Worm (Caenorhabditis elegans) whole organism, late embryonic: ENCODE measurements around the gene F19B2.5.

ENCODE experiments used
- C08G9.2 ChIP-seq: sonication (generic microtip); optimal IDR thresholded peaks from 2 replicates; lab custom pipeline; 2016; ENCODE audit warnings: mild to moderate bottlenecking, missing genetic modification characterization, moderate library complexity, missing compliant biosample characterization
- F13H6.1 ChIP-seq: sonication (generic microtip); optimal IDR thresholded peaks from 2 replicates; lab custom pipeline; 2016; ENCODE audit warnings: missing genetic modification characterization, missing compliant biosample characterization
- K02D7.2 ChIP-seq: sonication (generic microtip); optimal IDR thresholded peaks from 2 replicates; lab custom pipeline; 2017; ENCODE audit warnings: mild to moderate bottlenecking, missing genetic modification characterization, missing compliant biosample characterization
- K09A11.1 ChIP-seq: sonication (generic microtip); optimal IDR thresholded peaks from 2 replicates; lab custom pipeline; 2017; ENCODE audit warnings: antibody characterized with exemption, mild to moderate bottlenecking, missing genetic modification characterization, missing compliant biosample characterization; ENCODE audit not compliant: insufficient read depth
- Y22D7AL.16 ChIP-seq: sonication (generic microtip); optimal IDR thresholded peaks from 2 replicates; lab custom pipeline; 2016; ENCODE audit warnings: missing genetic modification characterization, missing compliant biosample characterization
- ama-1 ChIP-seq: fragments of 150-350 bp; optimal IDR thresholded peaks from 2 replicates; lab custom pipeline; 2014
- ceh-14 ChIP-seq: sonication (generic microtip); optimal IDR thresholded peaks from 2 replicates; lab custom pipeline; 2016; ENCODE audit warnings: missing genotype, missing genetic modification characterization, missing compliant biosample characterization
- ceh-19 ChIP-seq: fragments of 200-800 bp; sonication (Bioruptor generic); optimal IDR thresholded peaks from 2 replicates; lab custom pipeline; 2018; ENCODE audit warnings: mild to moderate bottlenecking, missing genetic modification characterization, missing compliant biosample characterization
- ceh-22 ChIP-seq: sonication (generic microtip); optimal IDR thresholded peaks from 2 replicates; lab custom pipeline; 2017; ENCODE audit warnings: missing biosample characterization, missing genetic modification characterization
- ceh-30 ChIP-seq: fragments of 150-350 bp; optimal IDR thresholded peaks from 2 replicates; lab custom pipeline; 2014; ENCODE audit warnings: missing biosample characterization, missing genetic modification characterization
- ceh-31 ChIP-seq: sonication (generic microtip); optimal IDR thresholded peaks from 2 replicates; lab custom pipeline; 2016; ENCODE audit warnings: missing genetic modification characterization, missing compliant biosample characterization
- che-1 ChIP-seq: sonication (generic microtip); optimal IDR thresholded peaks from 2 replicates; lab custom pipeline; 2016; ENCODE audit warnings: mild to moderate bottlenecking, missing genetic modification characterization, missing compliant biosample characterization
- dmd-4 ChIP-seq: sonication (generic microtip); optimal IDR thresholded peaks from 2 replicates; lab custom pipeline; 2016; ENCODE audit warnings: borderline replicate concordance, missing genetic modification characterization, missing compliant biosample characterization
- dve-1 ChIP-seq: sonication (generic microtip); optimal IDR thresholded peaks from 2 replicates; lab custom pipeline; 2017; ENCODE audit warnings: antibody characterized with exemption, mild to moderate bottlenecking, missing genetic modification characterization, missing compliant biosample characterization
- elt-4 ChIP-seq: sonication (generic microtip); optimal IDR thresholded peaks from 2 replicates; lab custom pipeline; 2016; ENCODE audit warnings: missing genetic modification characterization, missing compliant biosample characterization
- ets-4 ChIP-seq: sonication (generic microtip); optimal IDR thresholded peaks from 2 replicates; lab custom pipeline; 2016; ENCODE audit warnings: missing genetic modification characterization, missing compliant biosample characterization
- fax-1 ChIP-seq: sonication (generic microtip); optimal IDR thresholded peaks from 2 replicates; lab custom pipeline; 2016; ENCODE audit warnings: missing genotype, missing genetic modification characterization, missing compliant biosample characterization
- fkh-10 ChIP-seq: fragments of 150-350 bp; optimal IDR thresholded peaks from 2 replicates; lab custom pipeline; 2014; ENCODE audit warnings: missing biosample characterization, missing genetic modification reagents, missing genetic modification characterization
- fkh-6 ChIP-seq: sonication (generic microtip); optimal IDR thresholded peaks from 2 replicates; lab custom pipeline; 2016; ENCODE audit warnings: missing genetic modification characterization, missing compliant biosample characterization
- gmeb-2 ChIP-seq: sonication (generic microtip); optimal IDR thresholded peaks from 2 replicates; lab custom pipeline; 2016; ENCODE audit warnings: missing genetic modification characterization, inconsistent platforms, missing compliant biosample characterization
- hlh-15 ChIP-seq: sonication (generic microtip); optimal IDR thresholded peaks from 2 replicates; lab custom pipeline; 2016; ENCODE audit warnings: missing genetic modification characterization, missing compliant biosample characterization
- hlh-30 ChIP-seq: sonication (generic microtip); optimal IDR thresholded peaks from 2 replicates; lab custom pipeline; 2017; ENCODE audit warnings: antibody characterized with exemption, missing genetic modification characterization, missing compliant biosample characterization; ENCODE audit not compliant: insufficient read depth
- hlh-6 ChIP-seq: sonication (generic microtip); optimal IDR thresholded peaks from 2 replicates; lab custom pipeline; 2016; ENCODE audit warnings: missing genotype, missing genetic modification characterization, missing compliant biosample characterization
- lim-6 ChIP-seq: sonication (generic microtip); optimal IDR thresholded peaks from 2 replicates; lab custom pipeline; 2016; ENCODE audit warnings: missing genetic modification characterization, missing compliant biosample characterization
- lin-11 ChIP-seq: fragments of 200-800 bp; sonication (Bioruptor generic); optimal IDR thresholded peaks from 2 replicates; lab custom pipeline; 2018; ENCODE audit warnings: mild to moderate bottlenecking, missing genetic modification characterization, missing compliant biosample characterization
- madf-2 ChIP-seq: sonication (generic microtip); optimal IDR thresholded peaks from 2 replicates; lab custom pipeline; 2017; ENCODE audit warnings: missing genetic modification characterization, missing compliant biosample characterization
- mec-3 ChIP-seq: sonication (generic microtip); optimal IDR thresholded peaks from 2 replicates; lab custom pipeline; 2016; ENCODE audit warnings: borderline replicate concordance, missing genetic modification characterization, missing compliant biosample characterization
- nfya-1 ChIP-seq: sonication (generic microtip); optimal IDR thresholded peaks from 2 replicates; lab custom pipeline; 2017; ENCODE audit warnings: missing genetic modification characterization, mild to moderate bottlenecking, missing compliant biosample characterization, antibody characterized with exemption, moderate library complexity
- nhr-232 ChIP-seq: sonication (generic microtip); optimal IDR thresholded peaks from 2 replicates; lab custom pipeline; 2016; ENCODE audit warnings: missing genetic modification characterization, missing compliant biosample characterization
- odd-2 ChIP-seq: sonication (generic microtip); optimal IDR thresholded peaks from 2 replicates; lab custom pipeline; 2017; ENCODE audit warnings: antibody characterized with exemption, mild to moderate bottlenecking, missing genetic modification characterization, missing compliant biosample characterization
- pax-1 ChIP-seq: fragments of 150-350 bp; optimal IDR thresholded peaks from 2 replicates; lab custom pipeline; 2014; ENCODE audit warnings: missing biosample characterization, missing genetic modification characterization
- pha-2 ChIP-seq: sonication (generic microtip); optimal IDR thresholded peaks from 2 replicates; lab custom pipeline; 2017; ENCODE audit warnings: mild to moderate bottlenecking, missing genetic modification characterization, missing compliant biosample characterization
- pha-4 ChIP-seq: fragments of 150-350 bp; optimal IDR thresholded peaks from 2 replicates; lab custom pipeline; 2018; ENCODE audit warnings: missing biosample characterization, missing genetic modification reagents, missing genetic modification characterization
- pqm-1 ChIP-seq: sonication (generic microtip); optimal IDR thresholded peaks from 2 replicates; lab custom pipeline; 2016; ENCODE audit warnings: missing genetic modification characterization, missing compliant biosample characterization
- pros-1 ChIP-seq: fragments of 150-350 bp; optimal IDR thresholded peaks from 2 replicates; lab custom pipeline; 2014; ENCODE audit warnings: missing biosample characterization, missing genetic modification reagents, missing genetic modification characterization
- rnt-1 ChIP-seq: sonication (generic microtip); optimal IDR thresholded peaks from 2 replicates; lab custom pipeline; 2016; ENCODE audit warnings: missing genetic modification characterization, missing compliant biosample characterization
- sdc-2 ChIP-seq: sonication (generic microtip); optimal IDR thresholded peaks from 2 replicates; lab custom pipeline; 2016; ENCODE audit warnings: missing genotype, missing genetic modification characterization, missing compliant biosample characterization
- sox-2 ChIP-seq: fragments of 200-800 bp; sonication (Bioruptor generic); IDR thresholded peaks from 2 replicates; pipeline ENCODE4 v1.3.6; 2022; ENCODE audit warnings: missing genetic modification reagents, missing genetic modification characterization, missing compliant biosample characterization
- sox-4 ChIP-seq: sonication (generic microtip); optimal IDR thresholded peaks from 2 replicates; lab custom pipeline; 2017; ENCODE audit warnings: mild to moderate bottlenecking, missing genetic modification characterization, inconsistent platforms, missing compliant biosample characterization
- syd-9 ChIP-seq: sonication (generic microtip); optimal IDR thresholded peaks from 2 replicates; lab custom pipeline; 2016; ENCODE audit warnings: mild to moderate bottlenecking, missing genetic modification characterization, moderate library complexity, missing compliant biosample characterization
- tbx-2 ChIP-seq: sonication (generic microtip); optimal IDR thresholded peaks from 2 replicates; lab custom pipeline; 2016; ENCODE audit warnings: missing genetic modification characterization, missing compliant biosample characterization
- tbx-7 ChIP-seq: sonication (generic microtip); optimal IDR thresholded peaks from 2 replicates; lab custom pipeline; 2016; ENCODE audit warnings: missing genotype, missing genetic modification characterization, missing compliant biosample characterization
- unc-3 ChIP-seq, 2 experiments: fragments of 200-800 bp in 1 of 2; sonication (Bioruptor generic) in 1 of 2; sonication (generic microtip) in 1 of 2; conservative IDR thresholded peaks in 1 of 2; optimal IDR thresholded peaks in 1 of 2; 2 replicates each; pipeline versions ENCODE4 v1.3.6 to Lab custom; 2016 to 2022; ENCODE audit warnings: missing compliant biosample characterization in 2 of 2, missing genetic modification characterization in 2 of 2, missing genetic modification reagents in 1 of 2
- unc-42 ChIP-seq: sonication (generic microtip); optimal IDR thresholded peaks from 2 replicates; lab custom pipeline; 2016; ENCODE audit warnings: missing genotype, missing genetic modification characterization, missing compliant biosample characterization
- unc-55 ChIP-seq: sonication (generic microtip); optimal IDR thresholded peaks from 2 replicates; lab custom pipeline; 2017; ENCODE audit warnings: missing biosample characterization, missing genetic modification reagents, missing genetic modification characterization
- unc-86 ChIP-seq: sonication (generic microtip); optimal IDR thresholded peaks from 2 replicates; lab custom pipeline; 2016; ENCODE audit warnings: missing genetic modification characterization, missing compliant biosample characterization

The F19B2.5 gene

DNA sequence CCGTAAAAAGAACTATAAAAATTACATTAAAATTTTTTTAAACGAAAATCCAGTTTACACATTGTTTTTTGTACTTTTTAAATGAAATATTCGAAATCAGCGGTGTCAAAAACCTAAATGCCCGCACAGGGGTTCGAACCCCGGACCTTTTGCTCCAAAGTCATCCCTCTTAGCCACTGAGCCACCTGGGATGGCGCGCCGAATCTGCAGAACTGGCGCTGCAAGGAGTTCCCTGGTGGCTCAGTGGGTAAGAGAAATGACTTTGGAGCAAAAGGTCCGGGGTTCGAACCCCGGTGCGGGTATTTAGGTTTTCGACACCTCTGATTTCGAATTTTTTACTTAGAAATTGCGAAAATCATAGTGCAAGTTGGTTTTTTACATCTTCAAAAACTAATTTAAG is 40.3 kb downstream of the F19B2.5 start:
- TF ChIP-seq ama-1 (lab: Kevin White, UChicago) (no peak), ceh-14 (no peak), C08G9.2 (tag; lab: Kevin White, UChicago) (no peak), nhr-232 (tag; lab: Kevin White, UChicago) (no peak), F13H6.1 (tag; lab: Kevin White, UChicago) (no peak), unc-3 (GFP tag; conservative IDR thresholded peaks at IDR 0.05; lab: Robert Waterston, UW) (no peak), unc-3 (tag; optimal IDR thresholded peaks at IDR 0.05; lab: Kevin White, UChicago) (no peak), sdc-2 (no peak), ets-4 (tag; lab: Kevin White, UChicago) (no peak), pros-1 (tag; lab: Kevin White, UChicago) (no peak), pha-2 (tag; lab: Kevin White, UChicago) (no peak), hlh-30 (tag; lab: Kevin White, UChicago) (no peak), ceh-22 (tag; lab: Kevin White, UChicago) (no peak), fkh-10 (no peak), sox-2 (GFP tag; lab: Robert Waterston, UW) (no peak), dmd-4 (tag; lab: Kevin White, UChicago) (no peak), unc-42 (no peak), ceh-30 (tag; lab: Kevin White, UChicago) (no peak), tbx-2 (tag; lab: Kevin White, UChicago) (no peak), K02D7.2 (no peak), K09A11.1 (tag; lab: Kevin White, UChicago) (no peak)

- TF ChIP-seq ceh-19 (GFP tag; lab: Kevin White, UChicago) (no peak), fkh-10 (no peak), odd-2 (tag; lab: Kevin White, UChicago) (no peak), fax-1 (no peak), hlh-15 (tag; lab: Kevin White, UChicago) (no peak), pqm-1 (tag; lab: Kevin White, UChicago) (no peak), syd-9 (no peak), pros-1 (tag; lab: Kevin White, UChicago) (no peak), dmd-4 (tag; lab: Kevin White, UChicago) (no peak), pha-2 (tag; lab: Kevin White, UChicago) (no peak)
Observed at ce11 chrV:20123010-20123409, 41.0 kb downstream of the F19B2.5 start.

DNA sequence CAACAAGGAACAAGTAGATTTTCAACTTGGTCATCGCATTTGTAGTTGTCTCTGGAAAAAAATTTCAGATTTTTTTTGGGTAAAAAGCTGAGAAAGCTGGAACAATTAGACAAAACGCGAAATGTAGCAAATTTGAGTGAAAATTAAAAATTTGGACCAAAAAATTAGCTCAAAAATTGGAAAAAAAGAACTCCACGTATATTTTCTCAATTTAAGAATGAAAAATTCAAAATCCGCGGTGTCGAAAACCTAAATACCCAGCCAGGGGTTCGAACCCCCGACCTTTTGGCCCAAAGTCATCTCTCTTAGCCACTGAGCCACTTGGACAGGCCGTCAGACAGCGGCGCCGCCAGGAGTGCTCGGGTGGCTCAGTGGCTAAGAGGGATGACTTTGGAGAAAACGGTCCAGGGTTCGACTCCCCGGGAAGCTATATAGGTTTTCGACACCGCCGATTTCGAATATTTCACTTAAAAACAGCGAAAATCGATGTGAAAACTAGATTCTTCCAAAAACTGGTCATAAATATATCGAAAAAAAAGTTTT is 43.3 kb downstream of the F19B2.5 start, which contains the start of gene ncx-1:
Gene ncx-1, minus strand, starts transcription at position 51 of the 543 bp plus-strand sequence.
- TF ChIP-seq fkh-6 (tag; lab: Kevin White, UChicago) (no peak), ceh-31 (tag; lab: Kevin White, UChicago) (no peak), ceh-22 (tag; lab: Kevin White, UChicago) (no peak), rnt-1 (tag; lab: Kevin White, UChicago) (no peak), dmd-4 (tag; lab: Kevin White, UChicago) (no peak), ets-4 (tag; lab: Kevin White, UChicago) (no peak), nfya-1 (tag; lab: Kevin White, UChicago) (no peak), fax-1 (no peak), pha-4 (tag; lab: Kevin White, UChicago) (no peak), elt-4 (no peak), unc-55 (GFP tag; lab: Kevin White, UChicago) (no peak), unc-86 (no peak), pax-1 (tag; lab: Kevin White, UChicago) (no peak)
- TF ChIP-seq, all 69 proteins: peak for 0

- TF ChIP-seq gmeb-2 (tag; lab: Kevin White, UChicago) (no peak), unc-86 (no peak), tbx-7 (tag; lab: Kevin White, UChicago) (no peak), madf-2 (tag; lab: Kevin White, UChicago) (no peak), che-1 (tag; lab: Kevin White, UChicago) (no peak), sox-2 (GFP tag; lab: Robert Waterston, UW) (no peak), lim-6 (tag; lab: Kevin White, UChicago) (no peak), dve-1 (tag; lab: Kevin White, UChicago) (no peak), nfya-1 (tag; lab: Kevin White, UChicago) (no peak), dmd-4 (tag; lab: Kevin White, UChicago) (no peak), sox-4 (tag; lab: Kevin White, UChicago) (no peak), nhr-232 (tag; lab: Kevin White, UChicago) (no peak), ceh-22 (tag; lab: Kevin White, UChicago) (no peak), hlh-6 (tag; lab: Kevin White, UChicago) (no peak), Y22D7AL.16 (tag; lab: Kevin White, UChicago) (no peak), mec-3 (tag; lab: Kevin White, UChicago) (no peak), fkh-10 (no peak), lin-11 (no peak)
Observed at ce11 chrV:20119770-20120169, 44.2 kb downstream of the F19B2.5 start.
